Fruit fly (Drosophila melanogaster) whole organism, wandering third instar larva: Measurements from ENCODE around the gene Sh3beta.

Source experiments
- Abd-B ChIP-seq: fragments of >200 bp; optimal IDR thresholded peaks from 2 replicates; lab custom pipeline; 2017; ENCODE audit warnings: missing biosample characterization, missing genetic modification characterization
- CrebA ChIP-seq: fragments of 200-800 bp; sonication (Bioruptor generic); optimal IDR thresholded peaks from 2 replicates; lab custom pipeline; 2016; ENCODE audit warnings: missing biosample characterization, mild to moderate bottlenecking, missing genetic modification characterization, borderline replicate concordance
- Dfd ChIP-seq: fragments of >200 bp; optimal IDR thresholded peaks from 2 replicates; lab custom pipeline; 2017; ENCODE audit warnings: missing biosample characterization, missing genetic modification characterization
- Dif ChIP-seq: fragments of 200-275, 200-300 bp; sonication (Bioruptor generic); optimal IDR thresholded peaks from 2 replicates; lab custom pipeline; 2018; ENCODE audit warnings: missing biosample characterization, missing genetic modification characterization; ENCODE audit not compliant: partially characterized antibody
- HLH106 ChIP-seq: fragments of 200-800 bp; optimal IDR thresholded peaks from 3 replicates; lab custom pipeline; 2019; ENCODE audit warnings: missing biosample characterization, mild to moderate bottlenecking, missing genetic modification characterization, moderate library complexity
- Hnf4 ChIP-seq: fragments of 200-800 bp; sonication (Bioruptor generic); optimal IDR thresholded peaks from 2 replicates; lab custom pipeline; 2016; ENCODE audit warnings: missing biosample characterization, mild to moderate bottlenecking, missing genetic modification characterization
- Hr78 ChIP-seq: fragments of >200 bp; optimal IDR thresholded peaks from 2 replicates; lab custom pipeline; 2017; ENCODE audit warnings: missing biosample characterization, missing genetic modification characterization
- Hr83 ChIP-seq: fragments of 200-300 bp; sonication (Bioruptor generic); optimal IDR thresholded peaks from 2 replicates; lab custom pipeline; 2016; ENCODE audit warnings: missing biosample characterization, mild to moderate bottlenecking, missing genetic modification characterization, moderate library complexity; ENCODE audit not compliant: poor library complexity, severe bottlenecking
- Jra ChIP-seq: sonication (Bioruptor generic); optimal IDR thresholded peaks from 2 replicates; lab custom pipeline; 2016; ENCODE audit warnings: missing biosample characterization, missing genetic modification characterization
- Mio ChIP-seq: sonication (Bioruptor generic); optimal IDR thresholded peaks from 2 replicates; lab custom pipeline; 2016; ENCODE audit warnings: missing biosample characterization, missing genetic modification characterization
- Myc ChIP-seq: fragments of >200 bp; optimal IDR thresholded peaks from 2 replicates; lab custom pipeline; 2017
- OdsH ChIP-seq: fragments of 200-800 bp; sonication (Bioruptor generic); optimal IDR thresholded peaks from 2 replicates; lab custom pipeline; 2016; ENCODE audit warnings: missing biosample characterization, mild to moderate bottlenecking, missing genetic modification characterization
- Rel ChIP-seq, 2 experiments: fragments of 200-800 bp; sonication (Bioruptor generic) in 1 of 2; optimal IDR thresholded peaks; 2 replicates in 1 of 2; 3 replicates in 1 of 2; lab custom pipeline; 2016 to 2019; ENCODE audit warnings: mild to moderate bottlenecking in 2 of 2, missing biosample characterization in 2 of 2, missing genetic modification characterization in 2 of 2, moderate library complexity in 1 of 2
- Sp1 ChIP-seq: fragments of 200-800 bp; sonication (Bioruptor generic); optimal IDR thresholded peaks from 3 replicates; lab custom pipeline; 2019; ENCODE audit warnings: missing biosample characterization, mild to moderate bottlenecking, missing genetic modification characterization, moderate library complexity
- Vsx2 ChIP-seq: fragments of 200-300, 225-300 bp; sonication (Bioruptor generic); optimal IDR thresholded peaks from 2 replicates; lab custom pipeline; 2018; ENCODE audit warnings: missing biosample characterization, missing genetic modification characterization; ENCODE audit not compliant: partially characterized antibody
- br ChIP-seq: fragments of 200-800 bp; sonication (Bioruptor generic); optimal IDR thresholded peaks from 2 replicates; lab custom pipeline; 2016; ENCODE audit warnings: missing biosample characterization, missing genetic modification characterization
- dl ChIP-seq, 2 experiments: fragments of 175-275, 200-275 bp in 1 of 2; fragments of 200-275 bp in 1 of 2; sonication (Bioruptor generic); optimal IDR thresholded peaks; lab custom pipeline; 2018; ENCODE audit warnings: mild to moderate bottlenecking in 2 of 2, missing biosample characterization in 2 of 2, missing genetic modification characterization in 2 of 2, moderate library complexity in 2 of 2; ENCODE audit not compliant: partially characterized antibody in 2 of 2, insufficient read depth in 1 of 2
- dmrt93B ChIP-seq: fragments of 200-800 bp; sonication (Bioruptor generic); optimal IDR thresholded peaks from 2 replicates; lab custom pipeline; 2018; ENCODE audit warnings: missing biosample characterization, mild to moderate bottlenecking, missing genetic modification characterization
- dsf ChIP-seq: sonication (Bioruptor generic); optimal IDR thresholded peaks from 2 replicates; lab custom pipeline; 2016; ENCODE audit warnings: missing biosample characterization, missing genetic modification characterization, borderline replicate concordance
- ey ChIP-seq: fragments of 200-800 bp; sonication (Bioruptor generic); optimal IDR thresholded peaks from 2 replicates; lab custom pipeline; 2016; ENCODE audit warnings: missing biosample characterization, missing genetic modification characterization
- foxo ChIP-seq, 2 experiments: fragments of 200-800 bp; sonication (Bioruptor generic); optimal IDR thresholded peaks; 2 replicates in 1 of 2; 3 replicates in 1 of 2; lab custom pipeline; 2016 to 2017; ENCODE audit warnings: missing biosample characterization in 2 of 2, missing genetic modification characterization in 2 of 2
- fru ChIP-seq: fragments of 200-800 bp; sonication (Bioruptor generic); optimal IDR thresholded peaks from 3 replicates; lab custom pipeline; 2016; ENCODE audit warnings: missing biosample characterization, mild to moderate bottlenecking, missing genetic modification characterization
- h ChIP-seq: fragments of 200-800 bp; sonication (Bioruptor generic); optimal IDR thresholded peaks from 3 replicates; lab custom pipeline; 2016; ENCODE audit warnings: missing biosample characterization, mild to moderate bottlenecking, missing genetic modification characterization
- lola ChIP-seq: fragments of >200 bp; optimal IDR thresholded peaks from 2 replicates; lab custom pipeline; 2017; ENCODE audit warnings: missing biosample characterization, missing genetic modification characterization
- pan ChIP-seq: fragments of >200 bp; optimal IDR thresholded peaks from 2 replicates; lab custom pipeline; 2017
- psq ChIP-seq: fragments of 200-800 bp; sonication (Bioruptor generic); optimal IDR thresholded peaks from 3 replicates; lab custom pipeline; 2017; ENCODE audit warnings: missing biosample characterization, mild to moderate bottlenecking, missing genetic modification characterization, moderate library complexity
- rgr ChIP-seq: fragments of 200-800 bp; sonication (Bioruptor generic); optimal IDR thresholded peaks from 3 replicates; lab custom pipeline; 2016; ENCODE audit warnings: missing biosample characterization, mild to moderate bottlenecking, missing genetic modification characterization
- sage ChIP-seq: fragments of 200-800 bp; sonication (Bioruptor generic); optimal IDR thresholded peaks from 2 replicates; lab custom pipeline; 2016; ENCODE audit warnings: missing biosample characterization, mild to moderate bottlenecking, missing genetic modification characterization
- tai ChIP-seq: sonication (Bioruptor generic); optimal IDR thresholded peaks from 2 replicates; lab custom pipeline; 2016; ENCODE audit warnings: missing biosample characterization, missing genetic modification characterization
- usp ChIP-seq: fragments of >200 bp; optimal IDR thresholded peaks from 2 replicates; lab custom pipeline; 2017; ENCODE audit warnings: missing biosample characterization, missing genetic modification characterization

Gene Sh3beta

dm6 chr3L:7359827-7360323, 9.2 kb downstream of the Sh3beta start, which contains the start of gene pst:
Gene pst, minus strand, starts transcription at chr3L:7360263.
- TF ChIP-seq Sp1 (GFP tag; lab: Kevin White, UChicago) = peak; percentile 25
- peak; percentile 58 for TF ChIP-seq Hr83 (GFP tag; lab: Kevin White, UChicago)
- no peak for TF ChIP-seq Rel (GFP tag; optimal IDR thresholded peaks at IDR 0.05; lab: Kevin White, UChicago)
- TF ChIP-seq Rel (tag; optimal IDR thresholded peaks at IDR 0.05; lab: Kevin White, UChicago) = peak; percentile 100
- TF ChIP-seq usp = no peak
- peak; percentile 46 for TF ChIP-seq Dif (GFP tag; lab: Kevin White, UChicago)
- TF ChIP-seq CrebA (GFP tag; lab: Kevin White, UChicago) = no peak
- TF ChIP-seq fru (GFP tag; lab: Kevin White, UChicago) = peak; percentile 18
- TF ChIP-seq dmrt93B (GFP tag; lab: Kevin White, UChicago) = no peak
- TF ChIP-seq Jra (GFP tag; lab: Kevin White, UChicago) = peak; percentile 19
- no peak for TF ChIP-seq HLH106 (tag; lab: Kevin White, UChicago)

dm6 chr3L:7356386-7357117, 12.5 kb downstream of the Sh3beta start, which contains the start of gene CTCF:
Gene CTCF, minus strand, starts transcription at chr3L:7356713.
- TF ChIP-seq dl (GFP tag; optimal IDR thresholded peaks at IDR 0.05; lab: Kevin White, UChicago; ENCODE audit: insufficient read depth in 1 of 2, partially characterized antibody in 2 of 2) (no peak), lola (no peak), HLH106 (tag; lab: Kevin White, UChicago) (peak; percentile 56), CrebA (GFP tag; lab: Kevin White, UChicago) (no peak), OdsH (GFP tag; lab: Kevin White, UChicago) (peak; percentile 37), Mio (GFP tag; lab: Kevin White, UChicago) (no peak), Myc (lab: Kevin White, UChicago) (peak; percentile 80), psq (GFP tag; lab: Kevin White, UChicago) (peak; percentile 21), ey (GFP tag; lab: Kevin White, UChicago) (peak; percentile 30), Vsx2 (GFP tag; lab: Kevin White, UChicago) (no peak), foxo (GFP tag; optimal IDR thresholded peaks at IDR 0.05; lab: Kevin White, UChicago) (peak in 1 of 2 experiments; percentile 46), h (GFP tag; lab: Kevin White, UChicago) (peak; percentile 56), Sp1 (GFP tag; lab: Kevin White, UChicago) (peak; percentile 16), Hnf4 (GFP tag; lab: Kevin White, UChicago) (no peak), dmrt93B (GFP tag; lab: Kevin White, UChicago) (no peak), Jra (GFP tag; lab: Kevin White, UChicago) (peak; percentile 14), Hr83 (GFP tag; lab: Kevin White, UChicago) (no peak), br (GFP tag; lab: Kevin White, UChicago) (peak; percentile 44), Dfd (no peak), dsf (no peak), rgr (GFP tag; lab: Kevin White, UChicago) (peak; percentile 50), Rel (GFP tag; optimal IDR thresholded peaks at IDR 0.05; lab: Kevin White, UChicago) (no peak), Rel (tag; optimal IDR thresholded peaks at IDR 0.05; lab: Kevin White, UChicago) (peak; percentile 15)

DNA sequence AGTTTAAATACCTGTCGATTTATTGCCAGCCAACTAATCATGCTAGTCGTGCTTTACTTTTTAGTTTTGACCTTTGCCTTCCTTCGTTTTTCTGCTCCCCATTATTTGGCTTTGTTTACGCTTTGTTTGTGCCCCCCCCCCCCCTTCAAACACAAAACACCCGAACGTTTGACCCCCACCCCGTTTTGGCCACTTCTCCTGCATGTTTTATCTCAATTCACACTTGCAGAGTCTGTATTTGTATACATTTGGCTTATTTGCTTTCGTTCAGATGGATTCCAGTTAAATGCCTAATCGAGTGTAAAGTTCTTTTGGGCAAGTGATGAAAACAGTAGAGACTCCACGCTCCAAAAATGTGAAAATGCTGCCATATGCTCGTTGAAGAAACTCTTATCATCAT, 19.7 kb downstream of the Sh3beta start:
- no peak for TF ChIP-seq Hnf4 (GFP tag; lab: Kevin White, UChicago)
- TF ChIP-seq Dfd = no peak
- TF ChIP-seq tai (GFP tag; lab: Kevin White, UChicago) = no peak
- TF ChIP-seq Rel (GFP tag; optimal IDR thresholded peaks at IDR 0.05; lab: Kevin White, UChicago) = no peak
- TF ChIP-seq Rel (tag; optimal IDR thresholded peaks at IDR 0.05; lab: Kevin White, UChicago) = no peak
- TF ChIP-seq pan (lab: Kevin White, UChicago) = no peak
- TF ChIP-seq Abd-B (GFP tag; lab: Kevin White, UChicago) = no peak
- TF ChIP-seq lola = no peak
- no peak for TF ChIP-seq dl (GFP tag; optimal IDR thresholded peaks at IDR 0.05; lab: Kevin White, UChicago; ENCODE audit: insufficient read depth in 1 of 2, partially characterized antibody in 2 of 2)
- no peak for TF ChIP-seq rgr (GFP tag; lab: Kevin White, UChicago)
- TF ChIP-seq sage = no peak
- TF ChIP-seq Hr78 (GFP tag; lab: Kevin White, UChicago) = no peak
- TF ChIP-seq fru (GFP tag; lab: Kevin White, UChicago) = no peak
